Fruit fly (Drosophila melanogaster) whole organism, wandering third instar larva: Measurements from ENCODE around the gene Mpc1.
A peak's percentile ranks its signal among the peaks of the same experiment; 100 is the strongest.

Experiments used
- Abd-B ChIP-seq: fragments of >200 bp; optimal IDR thresholded peaks from 2 replicates; lab custom pipeline; 2017; ENCODE audit warnings: missing biosample characterization, missing genetic modification characterization
- CG32264 ChIP-seq: fragments of 200-800 bp; sonication (Bioruptor generic); optimal IDR thresholded peaks from 2 replicates; lab custom pipeline; 2016; ENCODE audit warnings: missing biosample characterization, missing genetic modification characterization
- CG9705 ChIP-seq: fragments of 200-800 bp; sonication (Bioruptor generic); optimal IDR thresholded peaks from 2 replicates; lab custom pipeline; 2018; ENCODE audit warnings: missing biosample characterization, mild to moderate bottlenecking, missing genetic modification characterization
- CrebA ChIP-seq: fragments of 200-800 bp; sonication (Bioruptor generic); optimal IDR thresholded peaks from 2 replicates; lab custom pipeline; 2016; ENCODE audit warnings: missing biosample characterization, mild to moderate bottlenecking, missing genetic modification characterization, borderline replicate concordance
- Dfd ChIP-seq: fragments of >200 bp; optimal IDR thresholded peaks from 2 replicates; lab custom pipeline; 2017; ENCODE audit warnings: missing biosample characterization, missing genetic modification characterization
- Dif ChIP-seq: fragments of 200-275, 200-300 bp; sonication (Bioruptor generic); optimal IDR thresholded peaks from 2 replicates; lab custom pipeline; 2018; ENCODE audit warnings: missing biosample characterization, missing genetic modification characterization; ENCODE audit not compliant: partially characterized antibody
- GATAd ChIP-seq: sonication (Bioruptor generic); optimal IDR thresholded peaks from 2 replicates; lab custom pipeline; 2016; ENCODE audit warnings: missing biosample characterization, missing genetic modification characterization
- HLH106 ChIP-seq: fragments of 200-800 bp; optimal IDR thresholded peaks from 3 replicates; lab custom pipeline; 2019; ENCODE audit warnings: missing biosample characterization, mild to moderate bottlenecking, missing genetic modification characterization, moderate library complexity
- Hnf4 ChIP-seq: fragments of 200-800 bp; sonication (Bioruptor generic); optimal IDR thresholded peaks from 2 replicates; lab custom pipeline; 2016; ENCODE audit warnings: missing biosample characterization, mild to moderate bottlenecking, missing genetic modification characterization
- Hr78 ChIP-seq: fragments of >200 bp; optimal IDR thresholded peaks from 2 replicates; lab custom pipeline; 2017; ENCODE audit warnings: missing biosample characterization, missing genetic modification characterization
- Hr83 ChIP-seq: fragments of 200-300 bp; sonication (Bioruptor generic); optimal IDR thresholded peaks from 2 replicates; lab custom pipeline; 2016; ENCODE audit warnings: missing biosample characterization, mild to moderate bottlenecking, missing genetic modification characterization, moderate library complexity; ENCODE audit not compliant: poor library complexity, severe bottlenecking
- Jra ChIP-seq: sonication (Bioruptor generic); optimal IDR thresholded peaks from 2 replicates; lab custom pipeline; 2016; ENCODE audit warnings: missing biosample characterization, missing genetic modification characterization
- Mio ChIP-seq: sonication (Bioruptor generic); optimal IDR thresholded peaks from 2 replicates; lab custom pipeline; 2016; ENCODE audit warnings: missing biosample characterization, missing genetic modification characterization
- Myc ChIP-seq: fragments of >200 bp; optimal IDR thresholded peaks from 2 replicates; lab custom pipeline; 2017
- N ChIP-seq: fragments of >200 bp; optimal IDR thresholded peaks from 2 replicates; lab custom pipeline; 2018; ENCODE audit warnings: missing biosample characterization, missing external identifiers, missing genetic modification characterization
- OdsH ChIP-seq: fragments of 200-800 bp; sonication (Bioruptor generic); optimal IDR thresholded peaks from 2 replicates; lab custom pipeline; 2016; ENCODE audit warnings: missing biosample characterization, mild to moderate bottlenecking, missing genetic modification characterization
- Rel ChIP-seq, 2 experiments: fragments of 200-800 bp; sonication (Bioruptor generic) in 1 of 2; optimal IDR thresholded peaks; 2 replicates in 1 of 2; 3 replicates in 1 of 2; lab custom pipeline; 2016 to 2019; ENCODE audit warnings: mild to moderate bottlenecking in 2 of 2, missing biosample characterization in 2 of 2, missing genetic modification characterization in 2 of 2, moderate library complexity in 1 of 2
- Sp1 ChIP-seq: fragments of 200-800 bp; sonication (Bioruptor generic); optimal IDR thresholded peaks from 3 replicates; lab custom pipeline; 2019; ENCODE audit warnings: missing biosample characterization, mild to moderate bottlenecking, missing genetic modification characterization, moderate library complexity
- Vsx2 ChIP-seq: fragments of 200-300, 225-300 bp; sonication (Bioruptor generic); optimal IDR thresholded peaks from 2 replicates; lab custom pipeline; 2018; ENCODE audit warnings: missing biosample characterization, missing genetic modification characterization; ENCODE audit not compliant: partially characterized antibody
- br ChIP-seq: fragments of 200-800 bp; sonication (Bioruptor generic); optimal IDR thresholded peaks from 2 replicates; lab custom pipeline; 2016; ENCODE audit warnings: missing biosample characterization, missing genetic modification characterization
- brk ChIP-seq: fragments of 200-800 bp; sonication (Bioruptor generic); optimal IDR thresholded peaks from 2 replicates; lab custom pipeline; 2016; ENCODE audit warnings: missing biosample characterization, mild to moderate bottlenecking, missing genetic modification characterization
- dl ChIP-seq, 2 experiments: fragments of 175-275, 200-275 bp in 1 of 2; fragments of 200-275 bp in 1 of 2; sonication (Bioruptor generic); optimal IDR thresholded peaks; lab custom pipeline; 2018; ENCODE audit warnings: mild to moderate bottlenecking in 2 of 2, missing biosample characterization in 2 of 2, missing genetic modification characterization in 2 of 2, moderate library complexity in 2 of 2; ENCODE audit not compliant: partially characterized antibody in 2 of 2, insufficient read depth in 1 of 2
- dmrt93B ChIP-seq: fragments of 200-800 bp; sonication (Bioruptor generic); optimal IDR thresholded peaks from 2 replicates; lab custom pipeline; 2018; ENCODE audit warnings: missing biosample characterization, mild to moderate bottlenecking, missing genetic modification characterization
- dsf ChIP-seq: sonication (Bioruptor generic); optimal IDR thresholded peaks from 2 replicates; lab custom pipeline; 2016; ENCODE audit warnings: missing biosample characterization, missing genetic modification characterization, borderline replicate concordance
- ey ChIP-seq: fragments of 200-800 bp; sonication (Bioruptor generic); optimal IDR thresholded peaks from 2 replicates; lab custom pipeline; 2016; ENCODE audit warnings: missing biosample characterization, missing genetic modification characterization
- foxo ChIP-seq, 2 experiments: fragments of 200-800 bp; sonication (Bioruptor generic); optimal IDR thresholded peaks; 2 replicates in 1 of 2; 3 replicates in 1 of 2; lab custom pipeline; 2016 to 2017; ENCODE audit warnings: missing biosample characterization in 2 of 2, missing genetic modification characterization in 2 of 2
- fru ChIP-seq: fragments of 200-800 bp; sonication (Bioruptor generic); optimal IDR thresholded peaks from 3 replicates; lab custom pipeline; 2016; ENCODE audit warnings: missing biosample characterization, mild to moderate bottlenecking, missing genetic modification characterization
- h ChIP-seq: fragments of 200-800 bp; sonication (Bioruptor generic); optimal IDR thresholded peaks from 3 replicates; lab custom pipeline; 2016; ENCODE audit warnings: missing biosample characterization, mild to moderate bottlenecking, missing genetic modification characterization
- jim ChIP-seq: fragments of 175-275, 200-325 bp; sonication (Bioruptor generic); optimal IDR thresholded peaks from 2 replicates; lab custom pipeline; 2016; ENCODE audit warnings: missing biosample characterization, mild to moderate bottlenecking, missing genetic modification characterization
- lola ChIP-seq: fragments of >200 bp; optimal IDR thresholded peaks from 2 replicates; lab custom pipeline; 2017; ENCODE audit warnings: missing biosample characterization, missing genetic modification characterization
- pan ChIP-seq: fragments of >200 bp; optimal IDR thresholded peaks from 2 replicates; lab custom pipeline; 2017
- psq ChIP-seq: fragments of 200-800 bp; sonication (Bioruptor generic); optimal IDR thresholded peaks from 3 replicates; lab custom pipeline; 2017; ENCODE audit warnings: missing biosample characterization, mild to moderate bottlenecking, missing genetic modification characterization, moderate library complexity
- rgr ChIP-seq: fragments of 200-800 bp; sonication (Bioruptor generic); optimal IDR thresholded peaks from 3 replicates; lab custom pipeline; 2016; ENCODE audit warnings: missing biosample characterization, mild to moderate bottlenecking, missing genetic modification characterization
- sage ChIP-seq: fragments of 200-800 bp; sonication (Bioruptor generic); optimal IDR thresholded peaks from 2 replicates; lab custom pipeline; 2016; ENCODE audit warnings: missing biosample characterization, mild to moderate bottlenecking, missing genetic modification characterization
- sv ChIP-seq: fragments of 200-800 bp; sonication (Bioruptor generic); optimal IDR thresholded peaks from 3 replicates; lab custom pipeline; 2016; ENCODE audit warnings: missing biosample characterization, missing genetic modification characterization
- tai ChIP-seq: sonication (Bioruptor generic); optimal IDR thresholded peaks from 2 replicates; lab custom pipeline; 2016; ENCODE audit warnings: missing biosample characterization, missing genetic modification characterization
- usp ChIP-seq: fragments of >200 bp; optimal IDR thresholded peaks from 2 replicates; lab custom pipeline; 2017; ENCODE audit warnings: missing biosample characterization, missing genetic modification characterization
- woc ChIP-seq: sonication (Bioruptor generic); optimal IDR thresholded peaks from 2 replicates; lab custom pipeline; 2016; ENCODE audit warnings: missing biosample characterization, mild to moderate bottlenecking, missing genetic modification characterization

Gene Mpc1

DNA sequence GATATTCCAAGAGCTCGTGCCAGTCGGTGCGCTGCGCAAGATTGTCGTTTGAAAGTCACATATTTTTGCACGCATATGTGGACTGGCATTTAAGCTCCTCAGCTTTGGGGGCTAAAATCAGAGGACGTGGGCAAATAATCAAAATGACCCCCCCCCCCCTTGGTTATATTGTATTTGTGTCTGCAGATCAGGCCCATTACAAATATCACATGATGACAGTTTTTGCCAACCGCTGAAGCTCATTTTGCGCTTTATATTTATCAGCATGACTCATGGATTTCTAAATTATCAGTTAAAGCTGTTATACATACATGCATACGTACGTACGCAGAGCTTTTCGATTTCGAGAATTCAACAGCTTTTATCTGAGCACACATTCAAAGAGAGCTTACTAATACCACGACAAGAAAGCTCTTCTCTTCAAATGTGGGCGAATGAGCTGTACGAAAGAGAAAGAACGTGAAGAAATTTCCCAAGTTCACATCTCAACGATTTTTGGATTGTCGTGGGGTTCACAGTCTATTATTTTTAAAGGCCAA lies 11.7 kb downstream of the Mpc1 start:
- TF ChIP-seq br (GFP tag; lab: Kevin White, UChicago) (peak; percentile 63), Dfd (no peak), CG9705 (GFP tag; lab: Kevin White, UChicago) (no peak), Hr78 (no peak), pan (lab: Kevin White, UChicago) (no peak), woc (no peak), GATAd (no peak), rgr (GFP tag; lab: Kevin White, UChicago) (peak; percentile 38), fru (GFP tag; lab: Kevin White, UChicago) (peak; percentile 50), ey (GFP tag; lab: Kevin White, UChicago) (no peak), brk (GFP tag; lab: Kevin White, UChicago) (peak; percentile 85), lola (GFP tag; lab: Kevin White, UChicago) (no peak), Jra (GFP tag; lab: Kevin White, UChicago) (peak; percentile 73), Hr83 (GFP tag; lab: Kevin White, UChicago) (no peak), foxo (GFP tag; optimal IDR thresholded peaks at IDR 0.05; lab: Kevin White, UChicago) (peak; percentile 4 to 35), Dif (GFP tag; lab: Kevin White, UChicago) (peak; percentile 18), Rel (GFP tag; optimal IDR thresholded peaks at IDR 0.05; lab: Kevin White, UChicago) (peak; percentile 33), Rel (tag; optimal IDR thresholded peaks at IDR 0.05; lab: Kevin White, UChicago) (peak; percentile 94), usp (GFP tag; lab: Kevin White, UChicago) (no peak), CG32264 (GFP tag; lab: Kevin White, UChicago) (no peak), psq (peak; percentile 5), sv (GFP tag; lab: Kevin White, UChicago) (no peak), Vsx2 (GFP tag; lab: Kevin White, UChicago) (no peak), tai (GFP tag; lab: Kevin White, UChicago) (no peak), CrebA (peak; percentile 93), dmrt93B (GFP tag; lab: Kevin White, UChicago) (no peak), Mio (GFP tag; lab: Kevin White, UChicago) (no peak), h (GFP tag; lab: Kevin White, UChicago) (peak; percentile 84), Hnf4 (GFP tag; lab: Kevin White, UChicago) (no peak), Sp1 (peak; percentile 43), Myc (lab: Kevin White, UChicago) (no peak), dsf (GFP tag; lab: Kevin White, UChicago) (no peak), OdsH (GFP tag; lab: Kevin White, UChicago) (peak; percentile 49), dl (GFP tag; optimal IDR thresholded peaks at IDR 0.05; lab: Kevin White, UChicago; ENCODE audit: insufficient read depth in 1 of 2, partially characterized antibody in 2 of 2) (peak in 1 of 2 experiments; percentile 56), Abd-B (GFP tag; lab: Kevin White, UChicago) (no peak), jim (GFP tag; lab: Kevin White, UChicago) (no peak), HLH106 (tag; lab: Kevin White, UChicago) (peak; percentile 40), N (GFP tag; lab: Kevin White, UChicago) (peak; percentile 24), sage (GFP tag; lab: Kevin White, UChicago) (peak; percentile 81)

DNA sequence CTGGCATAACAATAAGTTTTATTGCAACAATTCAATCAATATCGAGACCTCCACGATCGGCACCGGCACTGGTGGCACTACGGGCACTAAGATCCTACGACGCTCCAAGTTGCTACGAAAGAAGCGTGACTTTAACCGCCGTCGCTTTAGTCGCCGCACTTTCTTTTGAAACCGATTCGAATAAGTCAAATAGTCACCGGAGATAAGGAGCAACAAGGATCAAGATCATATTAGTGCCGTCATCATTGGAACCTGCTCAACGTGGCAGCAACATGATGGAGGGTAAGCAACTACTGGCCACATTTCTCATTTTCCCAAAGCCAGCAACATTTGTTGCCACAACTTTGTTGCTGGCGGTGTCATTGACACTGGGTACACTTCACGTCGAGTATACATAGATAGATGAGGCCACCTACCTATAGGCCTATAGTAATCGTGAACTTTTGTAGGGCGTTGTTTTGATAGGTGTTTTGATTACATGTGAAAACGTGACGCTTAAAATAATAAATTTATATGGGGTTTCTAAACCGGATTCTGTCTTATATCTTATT lies 12.7 kb downstream of the Mpc1 start:
- no peak for TF ChIP-seq CG9705 (GFP tag; lab: Kevin White, UChicago)
- no peak for TF ChIP-seq lola (GFP tag; lab: Kevin White, UChicago)
- TF ChIP-seq ey (GFP tag; lab: Kevin White, UChicago) = no peak
- no peak for TF ChIP-seq Rel (GFP tag; optimal IDR thresholded peaks at IDR 0.05; lab: Kevin White, UChicago)
- TF ChIP-seq Rel (tag; optimal IDR thresholded peaks at IDR 0.05; lab: Kevin White, UChicago) = no peak
- no peak for TF ChIP-seq sage (GFP tag; lab: Kevin White, UChicago)
- no peak for TF ChIP-seq jim (GFP tag; lab: Kevin White, UChicago)
- TF ChIP-seq h (GFP tag; lab: Kevin White, UChicago) = no peak
- TF ChIP-seq woc = no peak
- TF ChIP-seq foxo (GFP tag; optimal IDR thresholded peaks at IDR 0.05; lab: Kevin White, UChicago) = no peak
- no peak for TF ChIP-seq Hr78
- no peak for TF ChIP-seq rgr (GFP tag; lab: Kevin White, UChicago)
- TF ChIP-seq dmrt93B (GFP tag; lab: Kevin White, UChicago) = no peak
- TF ChIP-seq CrebA = no peak
- no peak for TF ChIP-seq usp (GFP tag; lab: Kevin White, UChicago)
- no peak for TF ChIP-seq Dif (GFP tag; lab: Kevin White, UChicago)
- no peak for TF ChIP-seq CG32264 (GFP tag; lab: Kevin White, UChicago)
- no peak for TF ChIP-seq dsf (GFP tag; lab: Kevin White, UChicago)
- no peak for TF ChIP-seq Hnf4 (GFP tag; lab: Kevin White, UChicago)
- no peak for TF ChIP-seq Sp1
- TF ChIP-seq N (GFP tag; lab: Kevin White, UChicago) = no peak
